Fruit fly (Drosophila melanogaster) whole organism, embryonic: ENCODE results near the gene Nup107.
A peak's percentile ranks its signal among the peaks of the same experiment; 100 is the strongest.

ENCODE experiments used
- Antp ChIP-seq: fragments of 200-800 bp; sonication (Bioruptor generic); optimal IDR thresholded peaks from 3 replicates; lab custom pipeline; 2016; ENCODE audit warnings: missing biosample characterization, missing genetic modification characterization
- BEAF-32 ChIP-seq: fragments of 200-800 bp; sonication (Bioruptor generic); optimal IDR thresholded peaks from 3 replicates; lab custom pipeline; 2017; ENCODE audit warnings: missing biosample characterization, missing genetic modification characterization, mild to moderate bottlenecking, moderate library complexity, missing genetic modification reagents
- Bdp1 ChIP-seq: fragments of 200-800 bp; sonication (Bioruptor generic); optimal IDR thresholded peaks from 3 replicates; lab custom pipeline; 2016; ENCODE audit warnings: missing biosample characterization, missing genetic modification characterization
- CG10431 ChIP-seq: fragments of 200-800 bp; sonication (Bioruptor generic); optimal IDR thresholded peaks from 3 replicates; lab custom pipeline; 2018; ENCODE audit warnings: missing biosample characterization, mild to moderate bottlenecking, missing genetic modification characterization
- CG10979 ChIP-seq: fragments of 200-800 bp; sonication (Bioruptor generic); optimal IDR thresholded peaks from 2 replicates; lab custom pipeline; 2018; ENCODE audit warnings: missing biosample characterization, mild to moderate bottlenecking, missing genetic modification characterization, moderate library complexity
- CG12219 ChIP-seq: fragments of 200-800 bp; sonication (Bioruptor generic); optimal IDR thresholded peaks from 3 replicates; lab custom pipeline; 2018; ENCODE audit warnings: missing biosample characterization, mild to moderate bottlenecking, missing genetic modification characterization
- CG12744 ChIP-seq: fragments of 200-800 bp; sonication (Bioruptor generic); optimal IDR thresholded peaks from 2 replicates; lab custom pipeline; 2016; ENCODE audit warnings: missing biosample characterization, missing genetic modification characterization
- CG12769 ChIP-seq: fragments of 200-800 bp; sonication (Bioruptor generic); optimal IDR thresholded peaks from 2 replicates; lab custom pipeline; 2019; ENCODE audit warnings: missing biosample characterization, mild to moderate bottlenecking, missing genetic modification characterization, moderate library complexity
- CG13296 ChIP-seq: fragments of 200-800 bp; sonication (Bioruptor generic); optimal IDR thresholded peaks from 3 replicates; lab custom pipeline; 2018; ENCODE audit warnings: missing biosample characterization, mild to moderate bottlenecking, missing genetic modification characterization
- CG14014 ChIP-seq: fragments of 200-800 bp; sonication (Bioruptor generic); IDR thresholded peaks from 2 replicates; pipeline ENCODE4 v1.3.6; 2022; ENCODE audit warnings: missing biosample characterization, missing genetic modification characterization
- CG14710 ChIP-seq: fragments of 200-800 bp; sonication (Bioruptor generic); optimal IDR thresholded peaks from 3 replicates; lab custom pipeline; 2019; ENCODE audit warnings: missing biosample characterization, mild to moderate bottlenecking, missing genetic modification characterization, moderate library complexity
- CG17361 ChIP-seq: fragments of 200-800 bp; sonication (Bioruptor generic); IDR thresholded peaks from 3 replicates; pipeline ENCODE4 v1.3.6; 2022; ENCODE audit warnings: missing biosample characterization, missing genetic modification characterization
- CG18599 ChIP-seq: fragments of 200-800 bp; sonication (Bioruptor generic); optimal IDR thresholded peaks from 3 replicates; lab custom pipeline; 2017; ENCODE audit warnings: missing biosample characterization, missing genetic modification characterization, mild to moderate bottlenecking, moderate library complexity, missing genetic modification reagents
- CG2678 ChIP-seq: fragments of 200-800 bp; sonication (Bioruptor generic); optimal IDR thresholded peaks from 3 replicates; lab custom pipeline; 2019; ENCODE audit warnings: missing biosample characterization, mild to moderate bottlenecking, missing genetic modification characterization, moderate library complexity
- CG4617 ChIP-seq: fragments of 200-800 bp; sonication (Bioruptor generic); optimal IDR thresholded peaks from 3 replicates; lab custom pipeline; 2016; ENCODE audit warnings: missing biosample characterization, missing genetic modification characterization, borderline replicate concordance
- CG4730 ChIP-seq: fragments of 200-800 bp; sonication (Bioruptor generic); IDR thresholded peaks from 2 replicates; pipeline ENCODE4 v1.3.6; 2022; ENCODE audit warnings: missing biosample characterization, missing genetic modification characterization
- CG4854 ChIP-seq: fragments of 200-800 bp; sonication (Bioruptor generic); optimal IDR thresholded peaks from 2 replicates; lab custom pipeline; 2016; ENCODE audit warnings: missing biosample characterization, missing genetic modification characterization, inconsistent platforms
- CG6654 ChIP-seq: fragments of 200-800 bp; sonication (Bioruptor generic); optimal IDR thresholded peaks from 2 replicates; lab custom pipeline; 2017; ENCODE audit warnings: missing biosample characterization, mild to moderate bottlenecking, missing genetic modification characterization
- CG7271 ChIP-seq: fragments of 200-800 bp; sonication (Bioruptor generic); optimal IDR thresholded peaks from 2 replicates; lab custom pipeline; 2018; ENCODE audit warnings: missing biosample characterization, mild to moderate bottlenecking, missing genetic modification characterization, moderate library complexity
- CG7372 ChIP-seq: fragments of 200-800 bp; sonication (Bioruptor generic); IDR thresholded peaks from 2 replicates; pipeline ENCODE4 v1.3.6; 2022; ENCODE audit warnings: missing biosample characterization, missing genetic modification characterization
- CG7839 ChIP-seq: fragments of 200-800 bp; sonication (Bioruptor generic); optimal IDR thresholded peaks from 3 replicates; lab custom pipeline; 2018; ENCODE audit warnings: missing biosample characterization, mild to moderate bottlenecking, missing genetic modification characterization, moderate library complexity
- CG8290 ChIP-seq, 3 experiments: fragments of 200-800 bp; sonication (Bioruptor generic); optimal IDR thresholded peaks; 2 replicates each; lab custom pipeline; 2016 to 2019; ENCODE audit warnings: missing biosample characterization in 3 of 3, missing genetic modification characterization in 3 of 3, mild to moderate bottlenecking in 2 of 3, moderate library complexity in 1 of 3
- Dip3 ChIP-seq: fragments of 200-800 bp; sonication (Bioruptor generic); optimal IDR thresholded peaks from 3 replicates; lab custom pipeline; 2016; ENCODE audit warnings: missing biosample characterization, missing genetic modification characterization
- Hr39 ChIP-seq: fragments of >200 bp; optimal IDR thresholded peaks from 2 replicates; lab custom pipeline; 2017
- Kr ChIP-seq: fragments of 200-800 bp; sonication (Bioruptor generic); optimal IDR thresholded peaks from 2 replicates; lab custom pipeline; 2017; ENCODE audit warnings: missing biosample characterization, mild to moderate bottlenecking, missing genetic modification characterization
- Med ChIP-seq: fragments of 200-800 bp; sonication (Bioruptor generic); peaks from one replicate; lab custom pipeline; 2016; ENCODE audit warnings: missing biosample characterization, missing genetic modification characterization, mild to moderate bottlenecking, inconsistent platforms, moderate library complexity
- Rfx ChIP-seq: fragments of 200-800 bp; sonication (Bioruptor generic); IDR thresholded peaks from 2 replicates; pipeline ENCODE4 v1.3.6; 2022; ENCODE audit warnings: missing biosample characterization, missing genetic modification characterization
- Vsx1 ChIP-seq: fragments of 200-800 bp; sonication (Bioruptor generic); optimal IDR thresholded peaks from 2 replicates; lab custom pipeline; 2017; ENCODE audit warnings: missing biosample characterization, mild to moderate bottlenecking, missing genetic modification characterization, missing genetic modification reagents
- aop ChIP-seq: fragments of 200-800 bp; sonication (Bioruptor generic); IDR thresholded peaks from 2 replicates; pipeline ENCODE4 v1.3.6; 2022; ENCODE audit warnings: missing biosample characterization, missing genetic modification characterization
- ara ChIP-seq: fragments of 200-800 bp; sonication (Bioruptor generic); IDR thresholded peaks from 2 replicates; pipeline ENCODE4 v1.3.6; 2022; ENCODE audit warnings: missing biosample characterization, missing genetic modification characterization
- bab2 ChIP-seq: fragments of 200-800 bp; sonication (Bioruptor generic); optimal IDR thresholded peaks from 2 replicates; lab custom pipeline; 2016; ENCODE audit warnings: missing biosample characterization, missing genetic modification characterization
- bbx ChIP-seq: fragments of 200-800 bp; sonication (Bioruptor generic); IDR thresholded peaks from 2 replicates; pipeline ENCODE4 v1.3.6; 2022; ENCODE audit warnings: missing biosample characterization, missing genetic modification characterization; ENCODE audit not compliant: partially characterized antibody
- ci ChIP-seq: fragments of 200-800 bp; sonication (Bioruptor generic); IDR thresholded peaks from 3 replicates; pipeline ENCODE4 v1.3.6; 2022; ENCODE audit warnings: missing biosample characterization, missing genetic modification characterization
- crp ChIP-seq, 2 experiments: fragments of 200-800 bp; sonication (Bioruptor generic); optimal IDR thresholded peaks; 2 replicates in 1 of 2; 3 replicates in 1 of 2; lab custom pipeline; 2017; ENCODE audit warnings: missing biosample characterization in 2 of 2, missing genetic modification characterization in 2 of 2, mild to moderate bottlenecking in 1 of 2, moderate library complexity in 1 of 2
- en ChIP-seq: fragments of 200-800 bp; sonication (Bioruptor generic); optimal IDR thresholded peaks from 2 replicates; lab custom pipeline; 2016; ENCODE audit warnings: missing biosample characterization, missing genetic modification characterization
- gem ChIP-seq: fragments of 200-800 bp; sonication (Bioruptor generic); optimal IDR thresholded peaks from 2 replicates; lab custom pipeline; 2019; ENCODE audit warnings: missing biosample characterization, mild to moderate bottlenecking, missing genetic modification characterization, moderate library complexity
- gsb-n ChIP-seq: fragments of 200-800 bp; sonication (Bioruptor generic); optimal IDR thresholded peaks from 3 replicates; lab custom pipeline; 2018; ENCODE audit warnings: missing biosample characterization, mild to moderate bottlenecking, missing genetic modification characterization
- her ChIP-seq: fragments of 200-800 bp; sonication (Bioruptor generic); optimal IDR thresholded peaks from 2 replicates; lab custom pipeline; 2016; ENCODE audit warnings: missing biosample characterization, missing genetic modification characterization
- pum ChIP-seq: fragments of 200-800 bp; sonication (Bioruptor generic); optimal IDR thresholded peaks from 2 replicates; lab custom pipeline; 2016; ENCODE audit warnings: missing biosample characterization, missing genetic modification characterization
- rib ChIP-seq: fragments of 200-800 bp; sonication (Bioruptor generic); IDR thresholded peaks from 2 replicates; pipeline ENCODE4 v1.3.6; 2022; ENCODE audit warnings: missing biosample characterization, missing genetic modification characterization
- sc ChIP-seq, 3 experiments: fragments of >200 bp in 2 of 3; fragments of 200-800 bp in 1 of 3; sonication (Bioruptor generic) in 1 of 3; optimal IDR thresholded peaks; 2 replicates in 2 of 3; 3 replicates in 1 of 3; lab custom pipeline; 2017; ENCODE audit warnings: mild to moderate bottlenecking in 1 of 3, missing biosample characterization in 1 of 3, missing genetic modification characterization in 1 of 3, missing genetic modification reagents in 1 of 3
- seq ChIP-seq: fragments of 200-800 bp; sonication (Bioruptor generic); IDR thresholded peaks from 2 replicates; pipeline ENCODE4 v1.3.6; 2022; ENCODE audit warnings: missing biosample characterization, missing genetic modification characterization
- sima ChIP-seq: fragments of 200-800 bp; sonication (Bioruptor generic); optimal IDR thresholded peaks from 2 replicates; lab custom pipeline; 2016; ENCODE audit warnings: missing biosample characterization, missing genetic modification characterization
- slou ChIP-seq: fragments of 200-800 bp; sonication (Bioruptor generic); optimal IDR thresholded peaks from 3 replicates; lab custom pipeline; 2016; ENCODE audit warnings: missing biosample characterization, missing genetic modification characterization
- so ChIP-seq: fragments of 200-800 bp; sonication (Bioruptor generic); IDR thresholded peaks from 3 replicates; pipeline ENCODE4 v1.3.6; 2022; ENCODE audit warnings: missing biosample characterization, missing genetic modification characterization
- trem ChIP-seq: fragments of 200-800 bp; optimal IDR thresholded peaks from 3 replicates; lab custom pipeline; 2019; ENCODE audit warnings: missing biosample characterization, mild to moderate bottlenecking, missing genetic modification characterization, moderate library complexity
- tup ChIP-seq: fragments of 200-800 bp; sonication (Bioruptor generic); optimal IDR thresholded peaks from 2 replicates; lab custom pipeline; 2016; ENCODE audit warnings: missing biosample characterization, mild to moderate bottlenecking, missing genetic modification characterization, moderate library complexity
- unpg ChIP-seq: fragments of 200-800 bp; sonication (Bioruptor generic); optimal IDR thresholded peaks from 3 replicates; lab custom pipeline; 2018; ENCODE audit warnings: missing biosample characterization, mild to moderate bottlenecking, missing genetic modification characterization, moderate library complexity
- usp ChIP-seq: fragments of >200 bp; optimal IDR thresholded peaks from 2 replicates; lab custom pipeline; 2017; ENCODE audit warnings: missing biosample characterization, missing genetic modification characterization
- vfl ChIP-seq: fragments of 200-800 bp; sonication (Bioruptor generic); optimal IDR thresholded peaks from 2 replicates; lab custom pipeline; 2016; ENCODE audit warnings: missing biosample characterization, missing genetic modification characterization
- yki ChIP-seq: fragments of >200 bp; optimal IDR thresholded peaks from 3 replicates; lab custom pipeline; 2018

Nup107 gene

DNA sequence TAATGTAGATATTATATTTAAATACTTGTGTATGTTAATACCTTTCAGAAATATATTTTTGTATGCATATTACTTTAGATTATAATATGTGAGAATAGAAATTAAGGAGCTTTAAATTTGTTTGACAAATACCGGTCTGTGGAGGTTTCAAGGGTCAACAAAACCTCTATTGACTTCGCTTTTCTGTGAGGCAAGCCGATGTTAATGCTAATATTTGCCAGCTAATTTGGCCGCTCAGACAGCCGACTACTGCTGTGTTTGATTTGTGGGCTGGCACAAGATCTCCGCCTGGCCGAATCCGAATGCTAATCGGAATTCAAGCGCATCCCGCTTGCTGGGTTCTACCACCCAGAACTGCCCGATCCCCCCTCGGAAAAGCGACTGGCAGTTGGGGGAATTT lies 18.7 kb upstream of the Nup107 start (continued):
- TF ChIP-seq CG4617 (GFP tag; lab: Kevin White, UChicago) = no peak
- no peak for TF ChIP-seq CG14710 (tag; lab: Kevin White, UChicago)
- TF ChIP-seq usp (GFP tag; lab: Kevin White, UChicago) = no peak
- peak; percentile 27; the same call in 1 of the 2 replicates for TF ChIP-seq Rfx (GFP tag; lab: Robert Waterston, UW)
- peak; percentile 42 for TF ChIP-seq CG12769 (tag; lab: Kevin White, UChicago)
- peak; percentile 50 for TF ChIP-seq Vsx1 (GFP tag; lab: Kevin White, UChicago)
- no peak for TF ChIP-seq Hr39 (lab: Kevin White, UChicago)
- 0 out of 2 replicates have a peak, but pooled peaks have one; percentile 7 for TF ChIP-seq ara (GFP tag; lab: Robert Waterston, UW)
- peak; percentile 32 for TF ChIP-seq bab2 (GFP tag; lab: Kevin White, UChicago)
- no peak for TF ChIP-seq slou (GFP tag; lab: Kevin White, UChicago)
- no peak for TF ChIP-seq CG7271 (tag; lab: Kevin White, UChicago)
- TF ChIP-seq tup (GFP tag; lab: Kevin White, UChicago) = no peak
- no peak for TF ChIP-seq aop
- no peak for TF ChIP-seq Dip3 (GFP tag; lab: Kevin White, UChicago)
- no peak for TF ChIP-seq vfl (GFP tag; lab: Kevin White, UChicago)
- no peak for TF ChIP-seq CG7372 (GFP tag; lab: Robert Waterston, UW)
- no peak for TF ChIP-seq CG12219 (GFP tag; lab: Kevin White, UChicago)
- TF ChIP-seq pum (GFP tag; lab: Kevin White, UChicago) = no peak
- TF ChIP-seq CG13296 = peak; percentile 27
- no peak for TF ChIP-seq CG8290 (GFP tag; optimal IDR thresholded peaks at IDR 0.05; lab: Kevin White, UChicago)
- peak in 1 of 2 experiments; percentile 22 for TF ChIP-seq CG8290 (tag; optimal IDR thresholded peaks at IDR 0.05; lab: Kevin White, UChicago)
- TF ChIP-seq yki (lab: Kevin White, UChicago) = no peak
- TF ChIP-seq CG10431 (GFP tag; lab: Kevin White, UChicago) = no peak
- TF ChIP-seq Kr (GFP tag; lab: Kevin White, UChicago) = no peak
- no peak for TF ChIP-seq en (GFP tag; lab: Kevin White, UChicago)
- no peak for TF ChIP-seq Bdp1
- no peak for TF ChIP-seq Antp (GFP tag; lab: Kevin White, UChicago)
- no peak for TF ChIP-seq sc (optimal IDR thresholded peaks at IDR 0.05; lab: Kevin White, UChicago)
- TF ChIP-seq sc (GFP tag; optimal IDR thresholded peaks at IDR 0.05; lab: Kevin White, UChicago) = no peak
- TF ChIP-seq CG12744 (GFP tag; lab: Kevin White, UChicago) = no peak
- no peak for TF ChIP-seq trem
- no peak for TF ChIP-seq crp (GFP tag; optimal IDR thresholded peaks at IDR 0.05; lab: Kevin White, UChicago)
- TF ChIP-seq Med (GFP tag; lab: Kevin White, UChicago) = peak; percentile 84
- no peak for TF ChIP-seq sima
- no peak for TF ChIP-seq CG4730
- peak; percentile 11 for TF ChIP-seq CG2678
- TF ChIP-seq unpg = peak; percentile 18
- TF ChIP-seq CG10979 = no peak
- no peak for TF ChIP-seq CG6654 (GFP tag; lab: Kevin White, UChicago)
- peak; percentile 38 for TF ChIP-seq gem (tag; lab: Kevin White, UChicago)
- TF ChIP-seq ci = 0 out of 3 replicates have a peak, but pooled peaks have one; percentile 20
- no peak for TF ChIP-seq rib
- no peak for TF ChIP-seq CG17361 (GFP tag; lab: Robert Waterston, UW)
- TF ChIP-seq CG18599 = peak; percentile 1
- TF ChIP-seq BEAF-32 (GFP tag; lab: Kevin White, UChicago) = no peak
- peak; percentile 7 for TF ChIP-seq CG7839
- no peak for TF ChIP-seq bbx (GFP tag; lab: Robert Waterston, UW)
- peak; percentile 24; the same call in 1 of the 2 replicates for TF ChIP-seq seq (GFP tag; lab: Robert Waterston, UW)
- TF ChIP-seq CG4854 (GFP tag; lab: Kevin White, UChicago) = no peak
- no peak for TF ChIP-seq her (GFP tag; lab: Kevin White, UChicago)
- 0 out of 3 replicates have a peak, but pooled peaks have one; percentile 11 for TF ChIP-seq so (GFP tag; lab: Robert Waterston, UW)
- TF ChIP-seq gsb-n (tag; lab: Kevin White, UChicago) = no peak
- TF ChIP-seq CG14014 (GFP tag; lab: Robert Waterston, UW) = no peak
